Fruit fly (Drosophila melanogaster) whole organism, embryonic: ENCODE results near the gene Nup107.

Source experiments
- Adf1 ChIP-seq: fragments of 200-800 bp; sonication (Bioruptor generic); IDR thresholded peaks from 2 replicates; pipeline ENCODE4 v1.3.6; 2022; ENCODE audit warnings: missing biosample characterization, missing genetic modification characterization
- Aef1 ChIP-seq: fragments of 200-800 bp; sonication (Bioruptor generic); IDR thresholded peaks from 3 replicates; pipeline ENCODE4 v1.3.6; 2022; ENCODE audit warnings: missing biosample characterization, missing genetic modification characterization
- B-H2 ChIP-seq: fragments of 200-800 bp; sonication (Bioruptor generic); optimal IDR thresholded peaks from 2 replicates; lab custom pipeline; 2018; ENCODE audit warnings: missing biosample characterization, mild to moderate bottlenecking, missing genetic modification characterization
- BEAF-32 ChIP-seq: fragments of 200-800 bp; sonication (Bioruptor generic); optimal IDR thresholded peaks from 3 replicates; lab custom pipeline; 2017; ENCODE audit warnings: missing biosample characterization, missing genetic modification characterization, mild to moderate bottlenecking, moderate library complexity, missing genetic modification reagents
- CG12769 ChIP-seq: fragments of 200-800 bp; sonication (Bioruptor generic); optimal IDR thresholded peaks from 2 replicates; lab custom pipeline; 2019; ENCODE audit warnings: missing biosample characterization, mild to moderate bottlenecking, missing genetic modification characterization, moderate library complexity
- CG13287 ChIP-seq: fragments of 200-800 bp; sonication (Bioruptor generic); IDR thresholded peaks from 2 replicates; pipeline ENCODE4 v1.3.6; 2022; ENCODE audit warnings: missing biosample characterization, missing genetic modification characterization; ENCODE audit not compliant: partially characterized antibody
- CG14860 ChIP-seq: fragments of 200-800 bp; sonication (Bioruptor generic); IDR thresholded peaks from 3 replicates; pipeline ENCODE4 v1.3.6; 2022; ENCODE audit warnings: missing biosample characterization, missing genetic modification characterization; ENCODE audit not compliant: partially characterized antibody
- CG2129 ChIP-seq: fragments of 200-800 bp; sonication (Bioruptor generic); IDR thresholded peaks from 2 replicates; pipeline ENCODE4 v1.3.6; 2022; ENCODE audit warnings: missing biosample characterization, missing genetic modification characterization; ENCODE audit not compliant: partially characterized antibody
- CG30403 ChIP-seq: fragments of 200-800 bp; sonication (Bioruptor generic); optimal IDR thresholded peaks from 3 replicates; lab custom pipeline; 2016; ENCODE audit warnings: missing biosample characterization, missing genetic modification characterization
- CG3726 ChIP-seq: fragments of 200-800 bp; sonication (Bioruptor generic); IDR thresholded peaks from 3 replicates; pipeline ENCODE4, ENCODE4 v1.3.6; 2022; ENCODE audit warnings: missing biosample characterization, missing genetic modification characterization
- CG3838 ChIP-seq: fragments of 200-800 bp; sonication (Bioruptor generic); optimal IDR thresholded peaks from 3 replicates; lab custom pipeline; 2016; ENCODE audit warnings: missing biosample characterization, missing genetic modification characterization
- CG3847 ChIP-seq: fragments of 200-800 bp; sonication (Bioruptor generic); IDR thresholded peaks from 2 replicates; pipeline ENCODE4 v1.3.6; 2022; ENCODE audit warnings: missing biosample characterization, missing genetic modification characterization
- CG4328 ChIP-seq: fragments of 200-800 bp; sonication (Bioruptor generic); optimal IDR thresholded peaks from 3 replicates; lab custom pipeline; 2017; ENCODE audit warnings: missing biosample characterization, missing genetic modification reagents, missing genetic modification characterization
- CG4617 ChIP-seq: fragments of 200-800 bp; sonication (Bioruptor generic); optimal IDR thresholded peaks from 3 replicates; lab custom pipeline; 2016; ENCODE audit warnings: missing biosample characterization, missing genetic modification characterization, borderline replicate concordance
- CG7745 ChIP-seq: fragments of 200-800 bp; sonication (Bioruptor generic); optimal IDR thresholded peaks from 2 replicates; lab custom pipeline; 2018; ENCODE audit warnings: missing biosample characterization, mild to moderate bottlenecking, missing genetic modification characterization, moderate library complexity
- CG7928 ChIP-seq: fragments of 200-800 bp; sonication (Bioruptor generic); optimal IDR thresholded peaks from 2 replicates; lab custom pipeline; 2017; ENCODE audit warnings: missing biosample characterization, mild to moderate bottlenecking, missing genetic modification characterization
- CG8944 ChIP-seq: fragments of 200-800 bp; sonication (Bioruptor generic); optimal IDR thresholded peaks from 3 replicates; lab custom pipeline; 2016; ENCODE audit warnings: missing biosample characterization, missing genetic modification characterization
- D19A ChIP-seq: fragments of 200-800 bp; optimal IDR thresholded peaks from 3 replicates; lab custom pipeline; 2019; ENCODE audit warnings: missing biosample characterization, mild to moderate bottlenecking, missing genetic modification characterization, moderate library complexity
- Doc3 ChIP-seq: fragments of 200-800 bp; sonication (Bioruptor generic); IDR thresholded peaks from 3 replicates; pipeline ENCODE4 v1.3.6; 2022; ENCODE audit warnings: missing biosample characterization, missing genetic modification characterization; ENCODE audit not compliant: partially characterized antibody
- Dref ChIP-seq: fragments of 200-800 bp; sonication (Bioruptor generic); IDR thresholded peaks from 2 replicates; pipeline ENCODE4 v1.3.6; 2022; ENCODE audit warnings: missing biosample characterization, missing genetic modification characterization
- E2f2 ChIP-seq: fragments of 200-800 bp; sonication (Bioruptor generic); IDR thresholded peaks from 2 replicates; pipeline ENCODE4 v1.3.6; 2022; ENCODE audit warnings: missing biosample characterization, missing genetic modification characterization
- Fer1 ChIP-seq: fragments of 200-800 bp; sonication (Bioruptor generic); optimal IDR thresholded peaks from 2 replicates; lab custom pipeline; 2017; ENCODE audit warnings: missing biosample characterization, mild to moderate bottlenecking, missing genetic modification characterization
- HmgZ ChIP-seq: fragments of 200-800 bp; sonication (Bioruptor generic); optimal IDR thresholded peaks from 2 replicates; lab custom pipeline; 2018; ENCODE audit warnings: missing biosample characterization, mild to moderate bottlenecking, missing genetic modification characterization
- Jarid2 ChIP-seq: fragments of 200-800 bp; sonication (Bioruptor generic); optimal IDR thresholded peaks from 3 replicates; lab custom pipeline; 2017; ENCODE audit warnings: mild to moderate bottlenecking, missing biosample characterization, missing genetic modification reagents, missing genetic modification characterization
- Kr ChIP-seq: fragments of 200-800 bp; sonication (Bioruptor generic); optimal IDR thresholded peaks from 2 replicates; lab custom pipeline; 2017; ENCODE audit warnings: missing biosample characterization, mild to moderate bottlenecking, missing genetic modification characterization
- MBD-R2 ChIP-seq: fragments of 200-800 bp; sonication (Bioruptor generic); IDR thresholded peaks from 2 replicates; pipeline ENCODE4 v1.3.6; 2022; ENCODE audit warnings: missing biosample characterization, missing genetic modification characterization
- MESR4 ChIP-seq: fragments of 200-800 bp; sonication (Bioruptor generic); optimal IDR thresholded peaks from 2 replicates; lab custom pipeline; 2018; ENCODE audit warnings: missing biosample characterization, mild to moderate bottlenecking, missing genetic modification characterization, moderate library complexity
- Opbp ChIP-seq: fragments of 200-800 bp; sonication (Bioruptor generic); IDR thresholded peaks from 3 replicates; pipeline ENCODE4 v1.3.6; 2022; ENCODE audit warnings: missing biosample characterization, missing genetic modification characterization; ENCODE audit not compliant: partially characterized antibody
- Pdp1 ChIP-seq, 2 experiments: fragments of 200-800 bp; sonication (Bioruptor generic); optimal IDR thresholded peaks; 3 replicates each; lab custom pipeline; 2016; ENCODE audit warnings: missing biosample characterization in 2 of 2, missing genetic modification characterization in 2 of 2, mild to moderate bottlenecking in 1 of 2, moderate library complexity in 1 of 2
- Scr ChIP-seq: fragments of 200-800 bp; sonication (Bioruptor generic); IDR thresholded peaks from 2 replicates; pipeline ENCODE4 v1.3.6; 2022; ENCODE audit warnings: missing biosample characterization, missing genetic modification characterization; ENCODE audit not compliant: partially characterized antibody
- Side ChIP-seq: fragments of 200-800 bp; sonication (Bioruptor generic); optimal IDR thresholded peaks from 2 replicates; lab custom pipeline; 2016; ENCODE audit warnings: missing biosample characterization, missing genetic modification characterization
- Sry-δ ChIP-seq: fragments of 200-800 bp; sonication (Bioruptor generic); optimal IDR thresholded peaks from 2 replicates; lab custom pipeline; 2016; ENCODE audit warnings: missing biosample characterization, missing genetic modification characterization
- Stat92E ChIP-seq, 3 experiments: fragments of >200 bp in 2 of 3; fragments of 200-800 bp in 1 of 3; sonication (Bioruptor generic) in 1 of 3; optimal IDR thresholded peaks; 2 replicates each; lab custom pipeline; 2017 to 2019; ENCODE audit warnings: missing biosample characterization in 3 of 3, missing genetic modification characterization in 3 of 3, mild to moderate bottlenecking in 1 of 3, moderate library complexity in 1 of 3
- Usf ChIP-seq: fragments of 200-800 bp; sonication (Bioruptor generic); optimal IDR thresholded peaks from 2 replicates; lab custom pipeline; 2017; ENCODE audit warnings: missing genotype, missing biosample characterization, missing genetic modification characterization
- Xrp1 ChIP-seq: fragments of 200-800 bp; sonication (Bioruptor generic); IDR thresholded peaks from 2 replicates; pipeline ENCODE4 v1.3.6; 2022; ENCODE audit warnings: missing biosample characterization, missing genetic modification characterization
- amos ChIP-seq: fragments of 200-800 bp; sonication (Bioruptor generic); IDR thresholded peaks from 2 replicates; pipeline ENCODE4 v1.3.6; 2022; ENCODE audit warnings: missing biosample characterization, missing genetic modification characterization; ENCODE audit not compliant: partially characterized antibody
- bbx ChIP-seq: fragments of 200-800 bp; sonication (Bioruptor generic); IDR thresholded peaks from 2 replicates; pipeline ENCODE4 v1.3.6; 2022; ENCODE audit warnings: missing biosample characterization, missing genetic modification characterization; ENCODE audit not compliant: partially characterized antibody
- cato ChIP-seq: fragments of 200-800 bp; sonication (Bioruptor generic); optimal IDR thresholded peaks from 2 replicates; lab custom pipeline; 2016; ENCODE audit warnings: missing biosample characterization, missing genetic modification characterization, borderline replicate concordance
- croc ChIP-seq: fragments of 200-800 bp; sonication (Bioruptor generic); conservative IDR thresholded peaks from 3 replicates; pipeline ENCODE4 v1.3.6; 2022; ENCODE audit warnings: missing biosample characterization, missing genetic modification characterization
- gfzf ChIP-seq: fragments of 200-800 bp; sonication (Bioruptor generic); optimal IDR thresholded peaks from 2 replicates; lab custom pipeline; 2016; ENCODE audit warnings: missing biosample characterization, mild to moderate bottlenecking, missing genetic modification characterization, moderate library complexity
- hb ChIP-seq: fragments of 200-800 bp; sonication (Bioruptor generic); IDR thresholded peaks from 3 replicates; pipeline ENCODE4 v1.3.6; 2022; ENCODE audit warnings: missing biosample characterization, missing genetic modification characterization; ENCODE audit not compliant: partially characterized antibody
- ken ChIP-seq: fragments of 200-800 bp; sonication (Bioruptor generic); IDR thresholded peaks from 3 replicates; pipeline ENCODE4 v1.3.6; 2022; ENCODE audit warnings: missing biosample characterization, missing genetic modification characterization
- kni ChIP-seq: fragments of 200-800 bp; sonication (Bioruptor generic); optimal IDR thresholded peaks from 3 replicates; lab custom pipeline; 2017; ENCODE audit warnings: mild to moderate bottlenecking, missing biosample characterization, missing genetic modification reagents, missing genetic modification characterization
- nerfin-1 ChIP-seq: fragments of 200-800 bp; sonication (Bioruptor generic); optimal IDR thresholded peaks from 3 replicates; lab custom pipeline; 2019; ENCODE audit warnings: missing biosample characterization, mild to moderate bottlenecking, missing genetic modification characterization, moderate library complexity
- phol ChIP-seq: fragments of 200-800 bp; sonication (Bioruptor generic); optimal IDR thresholded peaks from 3 replicates; lab custom pipeline; 2018; ENCODE audit warnings: missing biosample characterization, mild to moderate bottlenecking, missing genetic modification characterization, moderate library complexity
- pzg ChIP-seq: fragments of 200-800 bp; sonication (Bioruptor generic); optimal IDR thresholded peaks from 3 replicates; lab custom pipeline; 2018; ENCODE audit warnings: missing biosample characterization, mild to moderate bottlenecking, missing genetic modification characterization, moderate library complexity
- unc-4 ChIP-seq: fragments of 200-800 bp; sonication (Bioruptor generic); IDR thresholded peaks from 2 replicates; pipeline ENCODE4 v1.3.6; 2022; ENCODE audit warnings: missing biosample characterization, missing genetic modification characterization; ENCODE audit not compliant: partially characterized antibody
- vnd ChIP-seq: fragments of 200-800 bp; sonication (Bioruptor generic); IDR thresholded peaks from 3 replicates; pipeline ENCODE4 v1.3.6; 2022; ENCODE audit warnings: missing biosample characterization, missing genetic modification characterization; ENCODE audit not compliant: partially characterized antibody

Gene Nup107

dm6 chr2L:10743714-10744113, 7.8 kb upstream of the Nup107 start, which contains the start of gene CG6729 (continued):
- no peak for TF ChIP-seq Aef1
- TF ChIP-seq Usf (GFP tag; lab: Kevin White, UChicago): no peak
- TF ChIP-seq CG4617: peak; percentile 41
- no peak for TF ChIP-seq cato (GFP tag; lab: Kevin White, UChicago)
- no peak for TF ChIP-seq Kr (GFP tag; lab: Kevin White, UChicago)
- TF ChIP-seq Scr: peak; percentile 70
- peak; percentile 72 for TF ChIP-seq Sry-δ (GFP tag; lab: Kevin White, UChicago)
- TF ChIP-seq CG7928 (GFP tag; lab: Kevin White, UChicago): no peak
- TF ChIP-seq ken: no peak
- TF ChIP-seq Stat92E (GFP tag; optimal IDR thresholded peaks at IDR 0.05; lab: Kevin White, UChicago): peak in 1 of 3 experiments; percentile 3
- TF ChIP-seq CG4328: no peak
- no peak for TF ChIP-seq CG30403 (GFP tag; lab: Kevin White, UChicago)
- no peak for TF ChIP-seq D19A (tag; lab: Kevin White, UChicago)
- TF ChIP-seq CG3726 (GFP tag; lab: Robert Waterston, UW): no peak
- peak; percentile 51 for TF ChIP-seq phol
- 0 out of 2 replicates have a peak, but pooled peaks have one; percentile 6 for TF ChIP-seq CG3847 (GFP tag; lab: Robert Waterston, UW)
- peak; percentile 56; the same call in 2 of the 3 replicates for TF ChIP-seq vnd (GFP tag; lab: Robert Waterston, UW)
- peak; percentile 74; the same call in 2 of the 3 replicates for TF ChIP-seq Opbp (GFP tag; lab: Robert Waterston, UW)
- no peak for TF ChIP-seq nerfin-1 (tag; lab: Kevin White, UChicago)
- no peak for TF ChIP-seq CG3838 (GFP tag; lab: Kevin White, UChicago)
- peak; percentile 84 for TF ChIP-seq Dref (GFP tag; lab: Robert Waterston, UW)
- peak; percentile 66 for TF ChIP-seq CG14860
- peak; percentile 81 for TF ChIP-seq unc-4 (GFP tag; lab: Robert Waterston, UW)
- peak; percentile 19 for TF ChIP-seq gfzf
- peak; percentile 77 for TF ChIP-seq BEAF-32 (GFP tag; lab: Kevin White, UChicago)
- no peak for TF ChIP-seq CG8944 (GFP tag; lab: Kevin White, UChicago)
- no peak for TF ChIP-seq Side (GFP tag; lab: Kevin White, UChicago)
- TF ChIP-seq Doc3 (GFP tag; lab: Robert Waterston, UW): peak; percentile 72; the same call in 2 of the 3 replicates
- TF ChIP-seq MESR4 (GFP tag; lab: Kevin White, UChicago): peak; percentile 43
- TF ChIP-seq Xrp1: no peak
- peak; percentile 32 for TF ChIP-seq HmgZ (tag; lab: Kevin White, UChicago)
- TF ChIP-seq Fer1 (GFP tag; lab: Kevin White, UChicago): peak; percentile 18
- TF ChIP-seq Pdp1 (GFP tag; optimal IDR thresholded peaks at IDR 0.05; lab: Kevin White, UChicago): no peak
- TF ChIP-seq hb (GFP tag; lab: Robert Waterston, UW): peak; percentile 68; the same call in 2 of the 3 replicates
- peak; percentile 43 for TF ChIP-seq CG2129 (GFP tag; lab: Robert Waterston, UW)
- peak; percentile 74 for TF ChIP-seq amos (GFP tag; lab: Robert Waterston, UW)
- TF ChIP-seq CG7745: no peak
- peak; percentile 83 for TF ChIP-seq CG13287 (GFP tag; lab: Robert Waterston, UW)
- no peak for TF ChIP-seq croc (GFP tag; lab: Robert Waterston, UW)
- peak; percentile 68 for TF ChIP-seq bbx
- no peak for TF ChIP-seq Adf1 (GFP tag; lab: Robert Waterston, UW)
- TF ChIP-seq MBD-R2 (GFP tag; lab: Robert Waterston, UW): peak; percentile 87
- no peak for TF ChIP-seq B-H2 (GFP tag; lab: Kevin White, UChicago)
- TF ChIP-seq kni (GFP tag; lab: Kevin White, UChicago): no peak
- peak; percentile 95 for TF ChIP-seq E2f2
- peak; percentile 74 for TF ChIP-seq pzg
- no peak for TF ChIP-seq Jarid2
- TF ChIP-seq CG12769 (tag; lab: Kevin White, UChicago): no peak
